Worm (Caenorhabditis elegans) whole organism, L1 larva: ENCODE data around the gene set-12.

ENCODE experiments used
- C16A3.4 ChIP-seq: fragments of 150-350 bp; optimal IDR thresholded peaks from 2 replicates; lab custom pipeline; 2014; ENCODE audit warnings: missing biosample characterization, missing genetic modification characterization
- F16B12.6 ChIP-seq: fragments of 150-350 bp; optimal IDR thresholded peaks from 2 replicates; lab custom pipeline; 2014; ENCODE audit warnings: missing biosample characterization, missing genetic modification characterization
- Y116A8C.19 ChIP-seq: sonication (generic microtip); optimal IDR thresholded peaks from 2 replicates; lab custom pipeline; 2016; ENCODE audit warnings: missing compliant biosample characterization, missing genetic modification characterization, borderline replicate concordance
- aly-2 ChIP-seq: fragments of 150-350 bp; optimal IDR thresholded peaks from 2 replicates; lab custom pipeline; 2014; ENCODE audit warnings: missing biosample characterization, missing genetic modification characterization
- ceh-63 ChIP-seq: fragments of 200-800 bp; sonication (Bioruptor generic); optimal IDR thresholded peaks from 2 replicates; lab custom pipeline; 2018; ENCODE audit warnings: mild to moderate bottlenecking, missing genetic modification characterization, missing compliant biosample characterization
- ceh-82 ChIP-seq, 3 experiments: fragments of 150-350 bp in 1 of 3; sonication (generic microtip) in 2 of 3; optimal IDR thresholded peaks; 2 replicates each; lab custom pipeline; 2014 to 2017; ENCODE audit warnings: missing biosample characterization in 3 of 3, missing genetic modification characterization in 3 of 3
- ces-1 ChIP-seq: fragments of 150-350 bp; optimal IDR thresholded peaks from 2 replicates; lab custom pipeline; 2014; ENCODE audit warnings: missing biosample characterization, missing genetic modification reagents, missing genetic modification characterization
- efl-1 ChIP-seq, 4 experiments: fragments of 150-350 bp; optimal IDR thresholded peaks in 3 of 4; peaks in 1 of 4; 1 replicate in 1 of 4; 2 replicates in 3 of 4; lab custom pipeline; 2014; ENCODE audit warnings: missing biosample characterization in 2 of 4, missing genetic modification characterization in 2 of 4, missing genetic modification reagents in 2 of 4
- efl-3 ChIP-seq: fragments of 200-800 bp; sonication (Bioruptor generic); optimal IDR thresholded peaks from 2 replicates; lab custom pipeline; 2018; ENCODE audit warnings: mild to moderate bottlenecking, missing genetic modification characterization, missing compliant biosample characterization
- elt-2 ChIP-seq: sonication (generic microtip); optimal IDR thresholded peaks from 2 replicates; lab custom pipeline; 2016; ENCODE audit warnings: missing genetic modification characterization, mild to moderate bottlenecking, inconsistent platforms, missing compliant biosample characterization, missing genetic modification reagents
- ets-5 ChIP-seq: fragments of 200-800 bp; sonication (Bioruptor generic); IDR thresholded peaks from 2 replicates; pipeline ENCODE4 v1.3.6; 2022; ENCODE audit warnings: missing genetic modification characterization, missing compliant biosample characterization
- fkh-10 ChIP-seq: sonication (generic microtip); optimal IDR thresholded peaks from 2 replicates; lab custom pipeline; 2017; ENCODE audit warnings: missing biosample characterization, missing genetic modification reagents, missing genetic modification characterization
- hlh-17 ChIP-seq: fragments of 200-800 bp; sonication (Bioruptor generic); optimal IDR thresholded peaks from 2 replicates; lab custom pipeline; 2018; ENCODE audit warnings: missing genetic modification characterization, mild to moderate bottlenecking, missing compliant biosample characterization, moderate library complexity, borderline replicate concordance
- hlh-4 ChIP-seq: sonication (generic microtip); optimal IDR thresholded peaks from 2 replicates; lab custom pipeline; 2016; ENCODE audit warnings: mild to moderate bottlenecking, missing genetic modification characterization, missing compliant biosample characterization
- irx-1 ChIP-seq: sonication (generic microtip); optimal IDR thresholded peaks from 2 replicates; lab custom pipeline; 2016; ENCODE audit warnings: missing genetic modification characterization, missing compliant biosample characterization
- jun-1 ChIP-seq: fragments of 150-350 bp; optimal IDR thresholded peaks from 2 replicates; lab custom pipeline; 2014; ENCODE audit warnings: missing biosample characterization, missing genetic modification reagents, missing genetic modification characterization
- lin-15B ChIP-seq: fragments of 150-350 bp; sonication (generic microtip); optimal IDR thresholded peaks from 3 replicates; lab custom pipeline; 2014; ENCODE audit warnings: missing biosample characterization, missing genetic modification characterization
- lin-35 ChIP-seq, 2 experiments: fragments of 150-350 bp; optimal IDR thresholded peaks; 2 replicates each; lab custom pipeline; 2014; ENCODE audit warnings: missing biosample characterization in 2 of 2, missing genetic modification characterization in 2 of 2, missing genetic modification reagents in 2 of 2
- mab-9 ChIP-seq: fragments of 200-800 bp; sonication (Bioruptor generic); IDR thresholded peaks from 2 replicates; pipeline ENCODE4 v1.3.6; 2022; ENCODE audit warnings: missing genetic modification reagents, missing genetic modification characterization, missing compliant biosample characterization
- nhr-11 ChIP-seq: fragments of 150-350 bp; optimal IDR thresholded peaks from 2 replicates; lab custom pipeline; 2014; ENCODE audit warnings: missing biosample characterization, missing genetic modification characterization
- nhr-12 ChIP-seq: sonication (generic microtip); optimal IDR thresholded peaks from 2 replicates; lab custom pipeline; 2017; ENCODE audit warnings: missing biosample characterization, missing genetic modification characterization
- nhr-71 ChIP-seq: sonication (generic microtip); optimal IDR thresholded peaks from 2 replicates; lab custom pipeline; 2016; ENCODE audit warnings: mild to moderate bottlenecking, missing genetic modification characterization, moderate library complexity, missing compliant biosample characterization
- nhr-76 ChIP-seq: sonication (generic microtip); optimal IDR thresholded peaks from 2 replicates; lab custom pipeline; 2017; ENCODE audit warnings: missing biosample characterization, missing genetic modification characterization
- nhr-84 ChIP-seq: sonication (generic microtip); optimal IDR thresholded peaks from 2 replicates; lab custom pipeline; 2017; ENCODE audit warnings: missing biosample characterization, missing genetic modification characterization
- nhr-90 ChIP-seq: sonication (generic microtip); optimal IDR thresholded peaks from 2 replicates; lab custom pipeline; 2016; ENCODE audit warnings: mild to moderate bottlenecking, missing genetic modification characterization, missing compliant biosample characterization; ENCODE audit not compliant: poor library complexity
- pag-3 ChIP-seq: sonication (generic microtip); optimal IDR thresholded peaks from 2 replicates; lab custom pipeline; 2017; ENCODE audit warnings: missing genetic modification characterization, mild to moderate bottlenecking, missing compliant biosample characterization, antibody characterized with exemption, borderline replicate concordance; ENCODE audit not compliant: insufficient read depth
- rnt-1 ChIP-seq: sonication (generic microtip); optimal IDR thresholded peaks from 2 replicates; lab custom pipeline; 2016; ENCODE audit warnings: mild to moderate bottlenecking, missing genetic modification characterization, moderate library complexity, missing compliant biosample characterization
- snpc-4 ChIP-seq: fragments of 150-350 bp; optimal IDR thresholded peaks from 2 replicates; lab custom pipeline; 2014; ENCODE audit warnings: missing biosample characterization, missing genetic modification characterization
- snu-23 ChIP-seq: sonication (generic microtip); optimal IDR thresholded peaks from 2 replicates; lab custom pipeline; 2016; ENCODE audit warnings: missing genetic modification characterization, missing compliant biosample characterization
- tbx-2 ChIP-seq: sonication (generic microtip); optimal IDR thresholded peaks from 2 replicates; lab custom pipeline; 2016; ENCODE audit warnings: missing genetic modification characterization, missing compliant biosample characterization
- tlp-1 ChIP-seq: fragments of 150-350 bp; optimal IDR thresholded peaks from 2 replicates; lab custom pipeline; 2014; ENCODE audit warnings: missing biosample characterization, missing genetic modification characterization
- unc-130 ChIP-seq: fragments of 150-350 bp; optimal IDR thresholded peaks from 2 replicates; lab custom pipeline; 2017; ENCODE audit warnings: missing biosample characterization, missing genetic modification characterization, inconsistent platforms
- unc-30 ChIP-seq: sonication (generic microtip); optimal IDR thresholded peaks from 2 replicates; lab custom pipeline; 2017; ENCODE audit warnings: missing biosample characterization, missing genetic modification characterization
- unc-62 ChIP-seq: fragments of 150-350 bp; optimal IDR thresholded peaks from 2 replicates; lab custom pipeline; 2014; ENCODE audit warnings: missing biosample characterization, missing genetic modification reagents, missing genetic modification characterization

set-12 gene

DNA sequence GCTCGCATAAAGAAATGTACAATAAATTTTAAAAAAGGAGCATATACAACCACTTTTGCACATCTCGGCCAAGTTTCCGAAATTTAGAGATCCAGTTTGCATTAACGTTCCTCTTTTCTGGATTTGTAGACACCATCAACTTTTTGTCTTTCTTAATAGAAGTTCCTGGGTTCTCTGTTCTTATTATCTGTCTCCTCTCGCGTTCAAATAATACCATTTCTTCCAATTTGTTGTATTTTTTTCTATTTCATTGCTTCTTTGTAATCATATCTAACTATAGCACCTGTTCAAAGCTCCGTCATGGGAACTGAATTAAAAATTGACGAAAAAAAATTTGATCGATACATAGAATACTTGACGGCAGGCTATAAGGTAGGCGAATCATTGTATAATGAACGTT is 3.3 kb upstream of the set-12 start, which contains the start of gene K09F5.1:
K09F5.1 (plus strand) TSS at position 301 of the 400 bp plus-strand sequence.
- TF ChIP-seq ceh-82 (tag; optimal IDR thresholded peaks at IDR 0.05; lab: Kevin White, UChicago) (no peak), efl-1 (optimal IDR thresholded peaks at IDR 0.05; lab: Kevin White, UChicago) (no peak), efl-1 (GFP tag; optimal IDR thresholded peaks at IDR 0.05 in 1 of 2; lab: Kevin White, UChicago) (no peak), hlh-17 (GFP tag; lab: Kevin White, UChicago) (no peak), ets-5 (GFP tag; lab: Robert Waterston, UW) (no peak), ces-1 (GFP tag; lab: Kevin White, UChicago) (no peak)

DNA sequence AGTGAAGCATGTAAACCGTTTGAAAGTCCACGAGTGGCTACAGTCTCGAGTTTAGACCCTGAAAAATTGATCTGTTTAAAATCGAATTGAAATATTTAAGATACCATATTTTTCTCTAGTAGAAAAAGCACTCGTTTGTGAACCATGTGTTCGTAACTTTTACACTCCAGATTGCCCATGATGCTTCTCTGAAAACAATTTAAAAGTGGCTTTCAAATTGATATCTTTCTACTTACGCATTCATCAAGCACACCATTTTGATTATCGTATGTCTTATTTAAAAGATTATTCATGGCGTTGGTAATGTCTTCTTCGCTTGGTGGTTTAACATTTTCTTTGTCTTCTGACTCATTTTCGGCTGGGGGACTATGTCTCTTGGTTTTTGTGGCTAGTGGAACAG is 2.5 kb downstream of the set-12 start:
- TF ChIP-seq efl-1 (optimal IDR thresholded peaks at IDR 0.05; lab: Kevin White, UChicago) (no peak), efl-1 (GFP tag; optimal IDR thresholded peaks at IDR 0.05 in 1 of 2; lab: Kevin White, UChicago) (no peak), unc-62 (GFP tag; lab: Kevin White, UChicago) (no peak), snu-23 (no peak), efl-3 (GFP tag; lab: Kevin White, UChicago) (no peak), nhr-12 (tag; lab: Kevin White, UChicago) (no peak), fkh-10 (no peak), F16B12.6 (tag; lab: Kevin White, UChicago) (no peak), ets-5 (GFP tag; lab: Robert Waterston, UW) (no peak), pag-3 (tag; lab: Kevin White, UChicago) (no peak), nhr-76 (tag; lab: Kevin White, UChicago) (no peak), lin-35 (GFP tag; optimal IDR thresholded peaks at IDR 0.05; lab: Kevin White, UChicago) (no peak), snpc-4 (tag; lab: Kevin White, UChicago) (no peak), mab-9 (no peak), nhr-84 (no peak), jun-1 (no peak), lin-15B (no peak)

DNA sequence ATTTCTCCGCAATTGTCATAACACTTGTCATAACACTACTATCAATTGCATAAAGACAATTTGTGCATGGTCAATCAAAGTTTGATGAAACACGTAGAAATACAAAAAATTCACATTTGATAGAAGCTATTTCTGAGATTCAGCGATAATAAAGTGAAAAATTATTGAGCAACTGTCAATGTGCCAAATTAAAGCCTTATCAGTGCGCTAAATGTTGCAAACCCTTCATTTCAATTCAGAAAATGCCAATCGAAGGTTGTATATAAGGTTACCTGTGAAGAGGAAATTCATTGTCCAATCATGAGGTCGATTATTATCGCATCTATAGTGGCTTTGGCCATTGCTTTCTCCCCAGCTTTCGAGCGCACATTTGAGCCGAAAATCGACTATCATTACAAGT is 8.5 kb downstream of the set-12 start, which contains the start of gene vit-1:
vit-1 (plus strand) TSS at position 289 of the 400 bp plus-strand sequence.
- TF ChIP-seq unc-130 (tag; lab: Kevin White, UChicago) (no peak), nhr-12 (tag; lab: Kevin White, UChicago) (no peak), aly-2 (tag; lab: Kevin White, UChicago) (no peak), hlh-17 (GFP tag; lab: Kevin White, UChicago) (no peak), unc-30 (tag; lab: Kevin White, UChicago) (no peak), ets-5 (GFP tag; lab: Robert Waterston, UW) (no peak), rnt-1 (no peak), nhr-11 (tag; lab: Kevin White, UChicago) (no peak), C16A3.4 (tag; lab: Kevin White, UChicago) (no peak), irx-1 (no peak), tlp-1 (tag; lab: Kevin White, UChicago) (no peak), ceh-63 (no peak), tbx-2 (tag; lab: Kevin White, UChicago) (no peak), hlh-4 (no peak), nhr-71 (tag; lab: Kevin White, UChicago) (no peak), nhr-84 (no peak), jun-1 (no peak)

DNA sequence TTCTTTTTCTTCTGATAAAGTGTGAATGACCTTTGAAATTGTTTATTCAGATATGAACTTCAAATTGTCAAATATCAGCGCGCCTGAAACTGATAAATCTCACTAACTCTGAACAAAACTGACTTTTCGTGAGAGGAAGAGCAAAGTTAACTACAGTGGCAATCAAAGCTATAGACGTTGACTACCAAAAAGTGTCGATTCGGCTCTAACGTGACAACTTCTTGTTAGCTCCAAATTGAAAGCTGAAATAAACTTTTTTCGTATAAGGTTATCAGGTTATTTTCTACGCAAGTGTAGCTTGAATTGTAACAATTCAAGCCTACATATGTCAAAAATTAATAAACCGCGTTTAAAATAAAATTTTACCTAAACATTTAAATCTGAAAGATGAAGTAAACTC is 9.7 kb downstream of the set-12 start:
- no peak for TF ChIP-seq Y116A8C.19 (tag; lab: Kevin White, UChicago)
- TF ChIP-seq mab-9 = no peak
- TF ChIP-seq efl-1 (optimal IDR thresholded peaks at IDR 0.05; lab: Kevin White, UChicago) = no peak
- peak in 1 of 2 experiments; percentile 90 for TF ChIP-seq efl-1 (GFP tag; optimal IDR thresholded peaks at IDR 0.05 in 1 of 2; lab: Kevin White, UChicago)
- TF ChIP-seq nhr-90 (tag; lab: Kevin White, UChicago) = peak; percentile 12
- TF ChIP-seq elt-2 = no peak
